Worm (Caenorhabditis elegans) whole organism, L4 larva: ENCODE results near the gene W04E12.9.

Experiments used
- F37D6.2 ChIP-seq: sonication (generic microtip); optimal IDR thresholded peaks from 2 replicates; lab custom pipeline; 2016; ENCODE audit warnings: mild to moderate bottlenecking, missing genetic modification characterization, missing compliant biosample characterization
- egl-27 ChIP-seq: sonication (generic microtip); optimal IDR thresholded peaks from 3 replicates; lab custom pipeline; 2017; ENCODE audit warnings: missing biosample characterization, missing genetic modification reagents, missing genetic modification characterization
- lin-1 ChIP-seq: fragments of 200-800 bp; sonication (Bioruptor generic); IDR thresholded peaks from 2 replicates; pipeline ENCODE4 v1.3.6; 2022; ENCODE audit warnings: missing genetic modification reagents, missing genetic modification characterization, missing compliant biosample characterization
- nhr-111 ChIP-seq: fragments of 200-800 bp; sonication (Bioruptor generic); optimal IDR thresholded peaks from 2 replicates; lab custom pipeline; 2018; ENCODE audit warnings: mild to moderate bottlenecking, missing genetic modification characterization, missing compliant biosample characterization
- nhr-76 ChIP-seq: fragments of 150-350 bp; optimal IDR thresholded peaks from 2 replicates; lab custom pipeline; 2014; ENCODE audit warnings: missing biosample characterization, missing genetic modification characterization
- unc-62 ChIP-seq, 3 experiments: fragments of 150-350 bp in 1 of 3; sonication (generic microtip); optimal IDR thresholded peaks in 2 of 3; peaks in 1 of 3; 1 replicate in 1 of 3; 2 replicates in 2 of 3; lab custom pipeline; 2014 to 2017; ENCODE audit warnings: missing biosample characterization in 3 of 3, missing genetic modification characterization in 3 of 3, missing genetic modification reagents in 3 of 3, missing genotype in 1 of 3
- ztf-11 ChIP-seq: fragments of 150-350 bp; optimal IDR thresholded peaks from 2 replicates; lab custom pipeline; 2014; ENCODE audit warnings: missing biosample characterization, missing genetic modification characterization

ce11 chrV:19754331-19754730, 2.0 kb upstream of the W04E12.9 start:
- TF ChIP-seq unc-62 (GFP tag; optimal IDR thresholded peaks at IDR 0.05 in 1 of 2; lab: Kevin White, UChicago) (no peak), unc-62 (tag; optimal IDR thresholded peaks at IDR 0.05; lab: Kevin White, UChicago) (no peak), nhr-111 (no peak), egl-27 (no peak), lin-1 (no peak), nhr-76 (no peak), ztf-11 (tag; lab: Kevin White, UChicago) (no peak), F37D6.2 (tag; lab: Kevin White, UChicago) (no peak)
